Worm (Caenorhabditis elegans): ENCODE results near the gene C05D11.5.

- no peak for TF ChIP-seq ama-1 (optimal IDR thresholded peaks at IDR 0.05)
- TF ChIP-seq tra-4 (tag; optimal IDR thresholded peaks at IDR 0.05): no peak
- no peak for TF ChIP-seq ceh-13 (GFP tag; optimal IDR thresholded peaks at IDR 0.05)
- TF ChIP-seq aly-1 (tag; optimal IDR thresholded peaks at IDR 0.05): no peak
- no peak for TF ChIP-seq pes-1 (GFP tag; IDR thresholded peaks at IDR 0.05)
- no peak for TF ChIP-seq tbx-11 (GFP tag; IDR thresholded peaks at IDR 0.05)
- TF ChIP-seq flt-1 (GFP tag; IDR thresholded peaks at IDR 0.05): no peak
- TF ChIP-seq hnd-1 (tag; optimal IDR thresholded peaks at IDR 0.05): no peak
These were observed 31.3 kb downstream of the C05D11.5 start, which contains the start of gene C16A3.5 for ce11 chrIII:6380472-6380871.
